Worm (Caenorhabditis elegans) whole organism, late embryonic: ENCODE measurements around the gene pes-9.

Experiments used
- che-1 ChIP-seq: sonication (generic microtip); optimal IDR thresholded peaks from 2 replicates; lab custom pipeline; 2016; ENCODE audit warnings: mild to moderate bottlenecking, missing genetic modification characterization, missing compliant biosample characterization
- lim-6 ChIP-seq: sonication (generic microtip); optimal IDR thresholded peaks from 2 replicates; lab custom pipeline; 2016; ENCODE audit warnings: missing genetic modification characterization, missing compliant biosample characterization
- unc-55 ChIP-seq: sonication (generic microtip); optimal IDR thresholded peaks from 2 replicates; lab custom pipeline; 2017; ENCODE audit warnings: missing biosample characterization, missing genetic modification reagents, missing genetic modification characterization

ce11 chrV:14635119-14635518 lies 38.3 kb upstream of the pes-9 start, which contains the start of gene F43D2.6:
- TF ChIP-seq lim-6 (tag; lab: Kevin White, UChicago) (no peak), unc-55 (GFP tag; lab: Kevin White, UChicago) (no peak), che-1 (no peak)
